Fruit fly (Drosophila melanogaster): ENCODE results near the gene CG12237.

CG12237 gene

DNA sequence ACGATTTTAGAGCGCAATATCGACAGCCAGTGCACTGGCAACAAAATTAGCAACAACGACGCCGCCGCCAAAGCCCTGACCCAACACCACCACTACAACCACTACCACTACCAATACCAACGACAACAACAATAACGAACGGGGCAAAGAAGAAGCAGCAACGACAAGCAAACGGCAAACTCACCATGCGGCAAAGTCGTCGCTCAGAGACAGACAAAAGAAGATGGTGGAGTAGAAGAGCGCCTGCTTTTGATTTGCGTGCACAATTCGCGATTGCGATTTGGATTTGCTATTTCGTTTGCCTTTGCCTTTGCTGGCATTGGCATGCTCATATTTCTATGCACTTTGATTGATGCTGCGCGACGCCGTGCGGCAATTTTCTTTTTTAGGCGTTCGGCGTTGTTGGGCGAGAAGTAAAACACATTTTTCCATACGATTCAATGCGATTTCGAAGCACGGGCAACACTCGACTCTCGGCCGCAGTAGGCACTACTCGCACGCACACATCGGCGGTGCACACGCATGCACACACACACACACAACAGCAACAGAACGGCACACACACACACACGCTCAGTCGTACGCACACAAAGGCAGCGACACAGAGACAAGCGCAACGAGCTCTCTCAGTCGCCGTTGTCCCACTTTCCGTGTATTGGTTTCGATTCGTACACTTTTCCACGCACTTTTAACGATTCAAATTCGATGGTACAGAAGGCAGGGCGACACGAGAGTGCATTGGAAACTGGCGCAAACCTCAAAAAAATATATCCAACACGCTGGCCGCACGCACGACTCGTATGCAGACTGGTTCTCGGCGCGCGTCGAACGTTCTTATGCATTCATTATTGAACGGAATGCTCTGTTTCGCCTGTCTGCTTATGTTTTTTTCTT, 5.0 kb downstream of the CG12237 start (continued):
- TF ChIP-seq Bdp1 (GFP tag; optimal IDR thresholded peaks at IDR 0.05) (no peak), zen2 (GFP tag; IDR thresholded peaks at IDR 0.05; ENCODE audit: partially characterized antibody) (no peak), CHES-1-like (GFP tag; optimal IDR thresholded peaks at IDR 0.05) (no peak), Sox100B (GFP tag; optimal IDR thresholded peaks at IDR 0.05) (no peak), Dbx (GFP tag; IDR thresholded peaks at IDR 0.05) (no peak), bcd (GFP tag; optimal IDR thresholded peaks at IDR 0.05) (no peak), CG7271 (tag; optimal IDR thresholded peaks at IDR 0.05) (no peak), CG13624 (GFP tag; optimal IDR thresholded peaks at IDR 0.05) (no peak), gce (GFP tag; IDR thresholded peaks at IDR 0.05) (no peak), eyg (GFP tag; optimal IDR thresholded peaks at IDR 0.05) (no peak), CG8388 (GFP tag; optimal IDR thresholded peaks at IDR 0.05) (no peak), Gug (GFP tag; IDR thresholded peaks at IDR 0.05) (no peak), HmgZ (tag; optimal IDR thresholded peaks at IDR 0.05) (peak; percentile 15), dati (GFP tag; IDR thresholded peaks at IDR 0.05) (no peak), chinmo (GFP tag; IDR thresholded peaks at IDR 0.05; ENCODE audit: partially characterized antibody) (peak; percentile 88; the same call in 2 of the 4 replicates), sens (GFP tag) (peak; percentile 4), rib (GFP tag; IDR thresholded peaks at IDR 0.05) (peak; percentile 34; the same call in 1 of the 2 replicates), CG4820 (GFP tag; optimal IDR thresholded peaks at IDR 0.05) (no peak), kah (GFP tag; optimal IDR thresholded peaks at IDR 0.05) (no peak), cg (GFP tag; optimal IDR thresholded peaks at IDR 0.05) (peak; percentile 96), Six4 (GFP tag; optimal IDR thresholded peaks at IDR 0.05) (no peak), CG4282 (GFP tag; optimal IDR thresholded peaks at IDR 0.05) (no peak), Hmr (GFP tag; optimal IDR thresholded peaks at IDR 0.05) (no peak), pho (GFP tag; optimal IDR thresholded peaks at IDR 0.05) (no peak), p53 (GFP tag; optimal IDR thresholded peaks at IDR 0.05) (no peak), twi (tag; optimal IDR thresholded peaks at IDR 0.05) (no peak), CG14710 (tag; optimal IDR thresholded peaks at IDR 0.05) (no peak), pita (GFP tag; optimal IDR thresholded peaks at IDR 0.05) (no peak), CG16813 (GFP tag; IDR thresholded peaks at IDR 0.05; ENCODE audit: partially characterized antibody) (no peak), CG17328 (GFP tag; IDR thresholded peaks at IDR 0.05) (no peak), CG30020 (tag; optimal IDR thresholded peaks at IDR 0.05) (no peak), Opbp (GFP tag; IDR thresholded peaks at IDR 0.05; ENCODE audit: partially characterized antibody) (0 out of 3 replicates have a peak, but pooled peaks have one; percentile 8), seq (GFP tag; IDR thresholded peaks at IDR 0.05) (no peak), Fer3 (tag; optimal IDR thresholded peaks at IDR 0.05) (no peak), dmrt99B (tag; optimal IDR thresholded peaks at IDR 0.05) (no peak), stwl (tag; optimal IDR thresholded peaks at IDR 0.05) (no peak), NC2α (GFP tag; optimal IDR thresholded peaks at IDR 0.05) (no peak), CG18599 (GFP tag; optimal IDR thresholded peaks at IDR 0.05) (peak; percentile 4), Hand (GFP tag; optimal IDR thresholded peaks at IDR 0.05) (no peak), tll (GFP tag; optimal IDR thresholded peaks at IDR 0.05) (no peak), Ets97D (GFP tag; optimal IDR thresholded peaks at IDR 0.05) (no peak), ab (GFP tag; optimal IDR thresholded peaks at IDR 0.05) (no peak), Deaf1 (tag; optimal IDR thresholded peaks at IDR 0.05) (peak; percentile 62), CG6272 (GFP tag; IDR thresholded peaks at IDR 0.05) (no peak), stc (GFP tag; IDR thresholded peaks at IDR 0.05) (no peak), Atf6 (GFP tag; IDR thresholded peaks at IDR 0.05) (no peak), ham (GFP tag; IDR thresholded peaks at IDR 0.05) (no peak), HmgD (GFP tag; optimal IDR thresholded peaks at IDR 0.05) (no peak), az2 (GFP tag; optimal IDR thresholded peaks at IDR 0.05) (no peak), usp (GFP tag; optimal IDR thresholded peaks at IDR 0.05) (no peak)

All from whole organism, embryonic.